Fruit fly (Drosophila melanogaster): Measurements from ENCODE around the gene Cds.

The Cds gene

DNA sequence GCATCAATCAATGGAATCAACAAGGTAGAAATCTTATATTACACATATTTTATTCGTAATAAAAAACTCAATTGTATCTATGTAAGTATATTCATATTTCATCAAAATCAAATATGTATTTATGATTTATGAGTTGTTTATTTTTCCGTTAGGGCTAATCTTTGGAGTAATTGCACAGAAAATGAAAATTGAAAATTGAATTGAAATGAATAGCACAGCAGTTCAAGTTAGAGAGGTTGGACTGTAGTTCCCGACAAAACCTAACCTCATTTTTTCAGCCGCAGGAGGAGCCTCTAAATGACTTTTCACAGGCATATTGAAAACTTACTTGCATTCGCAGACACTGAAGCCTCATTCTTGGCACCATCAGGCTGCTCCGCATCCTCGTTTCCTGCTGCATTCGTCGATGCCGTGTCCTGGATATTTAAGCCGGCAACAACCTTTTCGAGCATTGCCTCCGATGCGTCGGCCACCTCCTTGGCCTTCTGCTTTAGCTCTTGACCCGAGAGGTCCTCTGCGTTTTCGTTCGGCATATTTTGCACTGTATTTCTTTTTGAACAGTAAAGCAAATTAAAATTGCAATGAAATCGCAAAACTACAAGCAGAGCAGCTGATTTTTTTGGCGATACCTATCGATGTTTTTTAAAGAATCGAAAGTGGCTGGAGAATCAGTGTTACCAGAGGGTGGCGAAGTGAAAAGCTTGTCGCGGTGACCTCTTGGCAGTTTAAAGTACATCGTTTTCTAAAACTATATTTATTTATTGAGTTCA, 50.4 kb downstream of the Cds start, which contains the start of gene Nmt (continued):
- no peak for TF ChIP-seq CG33557 (GFP tag; optimal IDR thresholded peaks at IDR 0.05)
- TF ChIP-seq sc (optimal IDR thresholded peaks at IDR 0.05): no peak
- no peak for TF ChIP-seq sc (GFP tag; optimal IDR thresholded peaks at IDR 0.05)
- no peak for TF ChIP-seq gce (GFP tag; IDR thresholded peaks at IDR 0.05)
- no peak for TF ChIP-seq CoRest (tag; optimal IDR thresholded peaks at IDR 0.05)
- no peak for TF ChIP-seq CG4730 (GFP tag; IDR thresholded peaks at IDR 0.05)
- TF ChIP-seq pzg (GFP tag; optimal IDR thresholded peaks at IDR 0.05): peak; percentile 77
- TF ChIP-seq CG34224 (GFP tag; IDR thresholded peaks at IDR 0.05; ENCODE audit: partially characterized antibody): peak; percentile 80
- no peak for TF ChIP-seq Mrtf (GFP tag; IDR thresholded peaks at IDR 0.05)
- TF ChIP-seq Nf-YC (tag; optimal IDR thresholded peaks at IDR 0.05): no peak
- peak; percentile 67; the same call in 2 of the 3 replicates for TF ChIP-seq knrl (GFP tag; IDR thresholded peaks at IDR 0.05; ENCODE audit: partially characterized antibody)
- TF ChIP-seq onecut (GFP tag; IDR thresholded peaks at IDR 0.05): no peak
- no peak for TF ChIP-seq CG6689 (GFP tag; IDR thresholded peaks at IDR 0.05)
- no peak for TF ChIP-seq HLH54F (GFP tag; optimal IDR thresholded peaks at IDR 0.05)
- no peak for TF ChIP-seq ems (GFP tag; optimal IDR thresholded peaks at IDR 0.05)
- TF ChIP-seq Rx (GFP tag; IDR thresholded peaks at IDR 0.05): peak; percentile 55; the same call in 1 of the 2 replicates
- TF ChIP-seq CG11085 (GFP tag; IDR thresholded peaks at IDR 0.05): no peak
- peak; percentile 71 for TF ChIP-seq HLH4C (GFP tag; IDR thresholded peaks at IDR 0.05; ENCODE audit: partially characterized antibody)
- no peak for TF ChIP-seq psq (GFP tag; optimal IDR thresholded peaks at IDR 0.05)
- no peak for TF ChIP-seq CG15269 (tag; optimal IDR thresholded peaks at IDR 0.05)
- TF ChIP-seq p53 (GFP tag; optimal IDR thresholded peaks at IDR 0.05): no peak
- TF ChIP-seq NK7.1 (GFP tag; optimal IDR thresholded peaks at IDR 0.05): no peak
- TF ChIP-seq Bdp1 (GFP tag; optimal IDR thresholded peaks at IDR 0.05): no peak
- TF ChIP-seq her (GFP tag; optimal IDR thresholded peaks at IDR 0.05): no peak
- no peak for TF ChIP-seq CG15011 (GFP tag; optimal IDR thresholded peaks at IDR 0.05)
- TF ChIP-seq twi (tag; optimal IDR thresholded peaks at IDR 0.05): no peak
- TF ChIP-seq Fer3 (tag; optimal IDR thresholded peaks at IDR 0.05): peak; percentile 39
- TF ChIP-seq slp2 (GFP tag; optimal IDR thresholded peaks at IDR 0.05): no peak
- TF ChIP-seq crol (GFP tag; IDR thresholded peaks at IDR 0.05): no peak
- no peak for TF ChIP-seq CG3281 (GFP tag; optimal IDR thresholded peaks at IDR 0.05)
- no peak for TF ChIP-seq CG17912 (GFP tag; optimal IDR thresholded peaks at IDR 0.05)
- peak; percentile 38 for TF ChIP-seq mam (GFP tag; optimal IDR thresholded peaks at IDR 0.05)
- no peak for TF ChIP-seq CG4707 (GFP tag; optimal IDR thresholded peaks at IDR 0.05)
- no peak for TF ChIP-seq CG6175 (GFP tag; IDR thresholded peaks at IDR 0.05)
- peak; percentile 33 for TF ChIP-seq CG1603 (tag; optimal IDR thresholded peaks at IDR 0.05)
- TF ChIP-seq CG11504 (tag; optimal IDR thresholded peaks at IDR 0.05): no peak
- TF ChIP-seq br (optimal IDR thresholded peaks at IDR 0.05): no peak
- no peak for TF ChIP-seq HmgD (GFP tag; optimal IDR thresholded peaks at IDR 0.05)
- TF ChIP-seq grn (GFP tag; optimal IDR thresholded peaks at IDR 0.05): no peak
- no peak for TF ChIP-seq salm (tag; optimal IDR thresholded peaks at IDR 0.05)
- TF ChIP-seq fu2 (GFP tag; optimal IDR thresholded peaks at IDR 0.05): no peak
- TF ChIP-seq danr (GFP tag; IDR thresholded peaks at IDR 0.05): no peak
- peak; percentile 30 for TF ChIP-seq Hsf (GFP tag; optimal IDR thresholded peaks at IDR 0.05)
- no peak for TF ChIP-seq CG1529 (GFP tag; optimal IDR thresholded peaks at IDR 0.05)
- TF ChIP-seq CG1832 (GFP tag; optimal IDR thresholded peaks at IDR 0.05): no peak
- TF ChIP-seq zf30C (GFP tag; optimal IDR thresholded peaks at IDR 0.05): no peak
- TF ChIP-seq CG4617 (GFP tag; optimal IDR thresholded peaks at IDR 0.05; ENCODE audit: borderline replicate concordance): peak; percentile 20
- TF ChIP-seq Atf3 (GFP tag; optimal IDR thresholded peaks at IDR 0.05): no peak
- TF ChIP-seq fd102C (GFP tag; optimal IDR thresholded peaks at IDR 0.05): no peak
- no peak for TF ChIP-seq sima (GFP tag; optimal IDR thresholded peaks at IDR 0.05)
- peak; percentile 42; the same call in 1 of the 2 replicates for TF ChIP-seq esg (GFP tag; conservative IDR thresholded peaks at IDR 0.05)
